Worm (Caenorhabditis elegans): ENCODE data around the gene srw-140.

Gene srw-140

ce11 chrV:5213674-5214073 is 48.1 kb downstream of the srw-140 start:
- TF ChIP-seq ztf-11 (tag; optimal IDR thresholded peaks at IDR 0.05), result no peak
- peak; percentile 89 for TF ChIP-seq nfya-1 (tag; optimal IDR thresholded peaks at IDR 0.05; ENCODE audit: insufficient read depth)
